Fruit fly (Drosophila melanogaster): ENCODE measurements around the gene RhoGAP93B.
A peak's percentile ranks its signal among the peaks of the same experiment; 100 is the strongest.

The RhoGAP93B gene

dm6 chr3R:21109712-21110111 is 12.1 kb upstream of the RhoGAP93B start:
- TF ChIP-seq Myc (optimal IDR thresholded peaks at IDR 0.05) (no peak), dl (GFP tag; optimal IDR thresholded peaks at IDR 0.05; ENCODE audit: insufficient read depth in 1 of 2, partially characterized antibody in 2 of 2) (no peak), Rel (GFP tag; optimal IDR thresholded peaks at IDR 0.05) (no peak), Rel (tag; optimal IDR thresholded peaks at IDR 0.05) (no peak), Hr78 (GFP tag; optimal IDR thresholded peaks at IDR 0.05) (no peak), lola (GFP tag; optimal IDR thresholded peaks at IDR 0.05) (no peak)

- no peak for TF ChIP-seq Hnf4 (GFP tag; optimal IDR thresholded peaks at IDR 0.05)
- TF ChIP-seq Rel (GFP tag; optimal IDR thresholded peaks at IDR 0.05): no peak
- TF ChIP-seq Rel (tag; optimal IDR thresholded peaks at IDR 0.05): no peak
- TF ChIP-seq dmrt93B (GFP tag; optimal IDR thresholded peaks at IDR 0.05): no peak
- no peak for TF ChIP-seq pan (optimal IDR thresholded peaks at IDR 0.05)
- TF ChIP-seq N (GFP tag; optimal IDR thresholded peaks at IDR 0.05): no peak
- TF ChIP-seq Jra (GFP tag; optimal IDR thresholded peaks at IDR 0.05): no peak
- TF ChIP-seq usp (GFP tag; optimal IDR thresholded peaks at IDR 0.05): no peak
- TF ChIP-seq HLH106 (tag; optimal IDR thresholded peaks at IDR 0.05): peak; percentile 37
- peak in 1 of 2 experiments; percentile 40 for TF ChIP-seq foxo (GFP tag; optimal IDR thresholded peaks at IDR 0.05)
- no peak for TF ChIP-seq Mio (GFP tag; optimal IDR thresholded peaks at IDR 0.05)
- TF ChIP-seq rgr (GFP tag; optimal IDR thresholded peaks at IDR 0.05): peak; percentile 74
- TF ChIP-seq ey (GFP tag; optimal IDR thresholded peaks at IDR 0.05): peak; percentile 34
- TF ChIP-seq Abd-B (GFP tag; optimal IDR thresholded peaks at IDR 0.05): no peak
- TF ChIP-seq fru (GFP tag; optimal IDR thresholded peaks at IDR 0.05): no peak
- TF ChIP-seq jim (GFP tag; optimal IDR thresholded peaks at IDR 0.05): no peak
- peak; percentile 40 for TF ChIP-seq OdsH (GFP tag; optimal IDR thresholded peaks at IDR 0.05)
- no peak for TF ChIP-seq tai (GFP tag; optimal IDR thresholded peaks at IDR 0.05)
- peak; percentile 100 for TF ChIP-seq Dif (GFP tag; optimal IDR thresholded peaks at IDR 0.05; ENCODE audit: partially characterized antibody)
- no peak for TF ChIP-seq Myc (optimal IDR thresholded peaks at IDR 0.05)
- peak; percentile 41 for TF ChIP-seq woc (GFP tag; optimal IDR thresholded peaks at IDR 0.05)
- peak; percentile 46 for TF ChIP-seq sv (GFP tag; optimal IDR thresholded peaks at IDR 0.05)
- peak; percentile 21 for TF ChIP-seq dsf (GFP tag; optimal IDR thresholded peaks at IDR 0.05; ENCODE audit: borderline replicate concordance)
- peak; percentile 100 for TF ChIP-seq Vsx2 (GFP tag; optimal IDR thresholded peaks at IDR 0.05; ENCODE audit: partially characterized antibody)
- TF ChIP-seq dl (GFP tag; optimal IDR thresholded peaks at IDR 0.05; ENCODE audit: insufficient read depth in 1 of 2, partially characterized antibody in 2 of 2): peak; percentile 72 to 98
- no peak for TF ChIP-seq br (GFP tag; optimal IDR thresholded peaks at IDR 0.05)
- no peak for TF ChIP-seq CG32264 (GFP tag; optimal IDR thresholded peaks at IDR 0.05)
- TF ChIP-seq brk (GFP tag; optimal IDR thresholded peaks at IDR 0.05): no peak
- peak; percentile 45 for TF ChIP-seq CG9705 (GFP tag; optimal IDR thresholded peaks at IDR 0.05)
- no peak for TF ChIP-seq Dfd (GFP tag; optimal IDR thresholded peaks at IDR 0.05)
- TF ChIP-seq psq (GFP tag; optimal IDR thresholded peaks at IDR 0.05): peak; percentile 57
- no peak for TF ChIP-seq lola (GFP tag; optimal IDR thresholded peaks at IDR 0.05)
- TF ChIP-seq Hr83 (GFP tag; optimal IDR thresholded peaks at IDR 0.05; ENCODE audit: poor library complexity, severe bottlenecking): no peak
Measured at dm6 chr3R:21107907-21108591, 10.4 kb upstream of the RhoGAP93B start, which contains the start of the genes Sec15 and rtet. Gene Sec15, minus strand, starts transcription at chr3R:21107972. Gene rtet, plus strand, starts transcription at chr3R:21108446.

- TF ChIP-seq Hnf4 (GFP tag; optimal IDR thresholded peaks at IDR 0.05) (no peak), GATAd (GFP tag; optimal IDR thresholded peaks at IDR 0.05) (no peak), Rel (GFP tag; optimal IDR thresholded peaks at IDR 0.05) (no peak), Rel (tag; optimal IDR thresholded peaks at IDR 0.05) (no peak)
Measured at dm6 chr3R:21102477-21102876, 4.8 kb upstream of the RhoGAP93B start.
